Worm (Caenorhabditis elegans): Measurements from ENCODE around the gene F53F4.4.

DNA sequence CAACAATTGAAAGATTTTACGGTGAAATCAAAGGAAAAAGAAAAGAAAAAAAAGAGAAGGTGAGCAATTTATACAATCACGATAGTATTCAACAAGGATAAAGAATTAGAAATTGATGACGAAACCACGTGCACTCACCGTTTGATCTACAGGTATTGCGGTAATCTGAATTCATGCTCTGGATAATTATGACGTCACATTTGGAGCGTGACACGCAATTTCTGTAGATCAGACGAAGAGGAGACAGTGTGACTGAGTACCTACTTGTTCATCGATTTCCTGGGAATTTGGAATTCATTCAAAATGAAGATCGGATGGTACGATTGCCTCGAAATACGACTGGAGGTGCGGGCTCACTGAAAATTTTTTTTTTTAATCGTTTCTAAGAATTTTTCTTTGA, 5.2 kb downstream of the F53F4.4 start:
- TF ChIP-seq tab-1 (GFP tag; IDR thresholded peaks at IDR 0.05) (no peak), ref-1 (GFP tag; conservative IDR thresholded peaks at IDR 0.05) (no peak)

Measured in whole organism, midembryonic.